Worm (Caenorhabditis elegans) whole organism, L4/young adult: ENCODE measurements around the gene str-111.

Experiments used
- W03F9.2 ChIP-seq: fragments of 150-350 bp; optimal IDR thresholded peaks from 2 replicates; lab custom pipeline; 2014; ENCODE audit warnings: missing biosample characterization, missing genetic modification characterization
- dao-5 ChIP-seq: sonication (generic microtip); optimal IDR thresholded peaks from 2 replicates; lab custom pipeline; 2016; ENCODE audit warnings: missing genotype, missing genetic modification characterization, moderate library complexity, missing compliant biosample characterization
- him-1 ChIP-seq: sonication (generic microtip); optimal IDR thresholded peaks from 2 replicates; lab custom pipeline; 2016; ENCODE audit warnings: missing genotype, missing genetic modification reagents, missing genetic modification characterization, missing compliant biosample characterization

DNA sequence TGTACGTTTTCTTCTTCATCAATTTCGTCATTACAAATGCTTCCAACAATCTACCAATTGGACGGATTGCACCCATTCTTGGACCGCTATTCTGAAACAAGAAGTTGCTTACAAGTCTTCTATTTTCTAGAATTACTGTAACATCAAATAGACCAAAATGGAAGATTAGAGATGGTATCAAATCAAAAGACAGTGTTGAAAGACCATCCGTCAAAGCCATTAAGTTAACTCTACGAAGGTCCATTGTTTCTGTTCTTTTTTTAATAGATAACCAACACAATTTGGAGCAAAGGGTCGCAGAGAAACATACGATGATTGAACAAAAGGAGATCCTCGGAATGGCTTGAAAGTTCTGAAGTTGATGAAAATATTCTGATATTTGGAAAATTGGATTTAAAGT is 23.9 kb downstream of the str-111 start:
- TF ChIP-seq W03F9.2 (tag; lab: Kevin White, UChicago) (no peak), him-1 (no peak), dao-5 (tag; lab: Kevin White, UChicago) (no peak)
